Fruit fly (Drosophila melanogaster) S2 (cell line): ENCODE results near the gene natalisin.

ENCODE experiments used
- CG8478 ChIP-seq: fragments of >200 bp; optimal IDR thresholded peaks from 2 replicates; lab custom pipeline; 2018
- CTCF ChIP-seq, 2 experiments: fragments of >200 bp; optimal IDR thresholded peaks; 2 replicates each; lab custom pipeline; 2018

natalisin gene

dm6 chr3R:14390465-14390864 is 27.9 kb upstream of the natalisin start:
- no peak for TF ChIP-seq CTCF (optimal IDR thresholded peaks at IDR 0.05; lab: Kevin White, UChicago)
- TF ChIP-seq CG8478 (lab: Kevin White, UChicago): no peak

- TF ChIP-seq CTCF (optimal IDR thresholded peaks at IDR 0.05; lab: Kevin White, UChicago) (peak; percentile 93 to 99), CG8478 (lab: Kevin White, UChicago) (no peak)
Measured at dm6 chr3R:14391281-14391680, 27.1 kb upstream of the natalisin start.

DNA sequence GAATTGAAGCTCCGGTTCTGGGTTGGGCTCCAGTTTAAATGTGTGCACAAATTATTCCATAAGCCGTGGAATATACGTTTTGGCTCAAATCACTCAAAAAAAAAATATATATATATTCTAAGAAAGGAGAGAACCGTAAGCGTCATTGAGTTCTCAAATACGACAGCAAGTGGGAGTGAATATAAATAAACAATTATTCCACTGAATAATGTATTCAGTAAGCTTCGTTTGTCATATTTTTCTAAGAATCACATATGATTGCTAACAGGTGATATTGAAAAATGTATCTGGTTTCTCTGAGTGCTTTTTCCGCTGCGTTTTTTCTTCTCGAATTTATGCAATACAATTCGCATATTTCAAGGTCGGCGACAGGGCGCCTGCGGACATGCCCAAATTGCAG is 20.5 kb upstream of the natalisin start:
- TF ChIP-seq CG8478 (lab: Kevin White, UChicago) (no peak), CTCF (optimal IDR thresholded peaks at IDR 0.05; lab: Kevin White, UChicago) (no peak)

DNA sequence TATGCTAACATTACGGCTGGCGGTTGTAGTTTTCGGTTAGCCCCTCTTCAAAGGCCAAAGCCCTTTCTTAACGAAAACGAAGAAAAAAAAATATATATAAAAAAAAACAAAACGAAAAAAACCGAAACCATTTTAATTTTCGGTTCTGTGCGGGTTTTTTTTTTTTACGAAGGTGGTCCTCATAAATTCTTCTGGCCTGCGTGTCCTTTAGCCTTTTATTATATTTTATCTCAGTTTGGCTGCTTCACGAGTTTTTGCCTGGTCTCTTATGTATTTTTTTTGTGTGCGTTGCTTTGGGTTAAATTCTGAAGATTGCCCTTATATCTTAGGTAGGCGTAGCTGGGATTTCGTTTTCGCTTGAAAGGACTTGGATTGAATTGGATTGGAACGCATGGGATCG is 19.8 kb upstream of the natalisin start:
- no peak for TF ChIP-seq CG8478 (lab: Kevin White, UChicago)

DNA sequence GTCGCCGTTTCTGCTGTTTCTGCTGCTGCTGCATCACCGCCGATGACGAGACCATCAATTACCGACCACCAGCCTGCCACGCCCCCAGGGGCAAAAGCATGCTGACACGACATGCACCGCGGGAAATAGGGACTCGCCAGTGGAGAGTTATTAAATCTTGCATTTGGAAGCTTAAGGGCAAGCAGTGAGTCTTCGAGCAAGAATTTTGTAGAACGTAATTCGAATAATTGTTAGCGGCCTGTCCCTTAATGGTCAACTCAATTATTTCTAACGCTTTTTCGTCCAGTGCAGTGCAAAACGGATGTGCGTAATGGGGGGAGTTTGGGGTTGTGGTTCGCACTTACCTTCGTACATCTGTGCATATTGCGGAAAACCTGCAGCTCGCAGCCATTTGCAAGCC is 19.0 kb upstream of the natalisin start:
- no peak for TF ChIP-seq CTCF (optimal IDR thresholded peaks at IDR 0.05; lab: Kevin White, UChicago)
- TF ChIP-seq CG8478 (lab: Kevin White, UChicago): no peak

- TF ChIP-seq CG8478 (lab: Kevin White, UChicago) (no peak), CTCF (optimal IDR thresholded peaks at IDR 0.05; lab: Kevin White, UChicago) (no peak)
Measured at dm6 chr3R:14405312-14405711, 13.1 kb upstream of the natalisin start.

DNA sequence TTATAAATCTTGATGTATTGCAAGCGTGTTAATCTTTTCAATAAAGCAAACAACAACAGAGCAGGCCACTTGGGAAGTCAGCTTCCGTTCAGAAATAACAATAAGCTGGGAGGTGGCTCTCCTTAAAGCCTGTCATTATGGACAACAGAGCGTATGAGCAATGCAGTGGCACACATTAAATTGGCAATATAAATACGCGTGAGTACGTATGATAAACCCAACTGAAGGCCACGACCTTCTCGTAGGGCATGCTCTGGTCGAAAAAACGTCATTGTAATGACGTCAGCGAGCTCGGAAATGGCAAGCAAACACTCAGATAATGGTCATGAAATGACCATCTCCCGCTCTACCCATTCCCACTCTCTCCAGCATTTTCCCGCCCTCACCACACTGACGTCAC is 11.7 kb upstream of the natalisin start:
- no peak for TF ChIP-seq CTCF (optimal IDR thresholded peaks at IDR 0.05; lab: Kevin White, UChicago)

dm6 chr3R:14410396-14410795 is 8.0 kb upstream of the natalisin start:
- no peak for TF ChIP-seq CG8478 (lab: Kevin White, UChicago)
- TF ChIP-seq CTCF (optimal IDR thresholded peaks at IDR 0.05; lab: Kevin White, UChicago): no peak

DNA sequence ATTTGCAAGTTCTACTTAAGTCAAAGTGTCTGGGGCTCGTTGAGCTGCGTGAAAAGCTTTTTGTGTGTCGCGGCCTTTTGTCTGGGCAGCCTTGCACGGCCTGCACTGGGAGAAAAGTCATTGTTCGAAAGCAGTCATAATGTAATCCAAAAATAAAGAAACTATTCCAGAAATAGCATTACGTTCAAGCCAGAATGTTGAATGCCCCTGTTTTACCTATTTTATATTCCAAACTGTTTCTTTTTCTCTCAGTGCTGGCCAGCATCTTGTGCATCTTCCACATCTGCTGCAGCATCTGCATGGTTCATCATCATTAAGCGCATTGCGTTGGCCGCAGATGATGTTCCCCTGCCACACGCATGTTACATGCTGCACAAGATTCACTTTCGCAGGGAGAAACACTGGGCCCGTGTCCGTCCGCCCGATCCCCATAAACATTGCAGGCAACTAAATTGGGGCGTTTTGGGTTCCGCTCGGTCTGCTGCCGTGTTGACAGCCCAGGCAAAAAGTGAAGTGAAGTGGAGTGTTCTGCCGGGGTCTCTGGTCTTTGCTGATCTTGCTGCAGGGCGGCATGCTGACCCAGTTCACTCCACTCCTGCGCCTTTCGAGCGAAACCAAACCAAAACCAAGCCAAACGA is 4.9 kb upstream of the natalisin start:
- TF ChIP-seq CTCF (optimal IDR thresholded peaks at IDR 0.05; lab: Kevin White, UChicago): no peak
- TF ChIP-seq CG8478 (lab: Kevin White, UChicago): no peak

dm6 chr3R:14414318-14414717 is 4.1 kb upstream of the natalisin start:
- TF ChIP-seq CTCF (optimal IDR thresholded peaks at IDR 0.05; lab: Kevin White, UChicago) (no peak), CG8478 (lab: Kevin White, UChicago) (no peak)

- TF ChIP-seq CG8478 (lab: Kevin White, UChicago) (no peak), CTCF (optimal IDR thresholded peaks at IDR 0.05; lab: Kevin White, UChicago) (no peak)
Measured at dm6 chr3R:14414900-14415299, 3.5 kb upstream of the natalisin start.

DNA sequence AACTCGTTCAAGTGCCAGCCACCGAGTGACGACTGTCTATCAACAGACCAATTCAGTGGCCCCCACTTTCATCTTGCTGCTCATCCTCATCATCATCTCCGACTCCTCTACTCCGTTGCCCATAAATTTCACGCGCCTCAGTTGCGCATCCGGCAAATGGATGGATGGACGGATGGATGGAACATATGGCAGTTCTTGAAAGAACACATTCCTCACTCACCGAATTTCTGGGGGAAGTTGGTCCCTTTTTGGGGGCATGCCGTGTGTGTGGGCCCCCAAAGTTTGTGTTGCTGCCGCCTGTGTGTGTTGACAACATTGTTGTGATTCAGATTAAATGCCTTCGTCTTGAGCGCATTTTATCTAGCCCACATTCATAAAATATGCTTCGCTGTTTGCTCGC is 2.7 kb upstream of the natalisin start:
- TF ChIP-seq CG8478 (lab: Kevin White, UChicago) (no peak), CTCF (optimal IDR thresholded peaks at IDR 0.05; lab: Kevin White, UChicago) (no peak)

DNA sequence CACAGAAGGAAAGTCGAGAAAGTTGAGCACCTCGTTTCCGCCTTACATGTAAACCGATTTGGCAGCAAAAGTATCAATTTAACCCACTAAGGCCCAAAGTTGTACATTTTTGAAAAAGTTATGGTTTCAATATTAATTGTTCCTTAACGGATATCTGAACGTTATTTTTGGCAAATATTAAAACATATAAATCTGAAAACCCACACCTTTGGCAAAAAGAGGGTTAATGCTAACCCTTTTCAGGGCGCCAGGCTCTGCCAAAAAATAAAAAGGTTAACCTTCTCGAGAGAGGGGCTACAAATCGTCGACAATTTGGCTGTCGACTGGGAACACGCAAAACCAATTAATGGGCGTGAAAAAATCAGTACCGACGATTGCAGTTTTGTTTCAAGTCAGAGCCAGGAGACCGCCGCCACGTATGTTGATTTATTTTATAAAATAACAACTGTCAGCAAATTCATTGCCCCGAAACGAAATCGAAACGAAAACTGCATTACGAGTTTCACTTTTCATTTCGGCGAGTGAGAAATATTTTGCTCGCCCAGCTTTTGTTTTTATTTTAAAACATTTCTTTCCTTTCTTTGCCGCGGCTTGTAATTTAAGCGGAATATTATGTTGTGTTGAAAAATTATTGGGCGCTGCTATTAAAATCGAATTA is 1.1 kb downstream of the natalisin start:
- TF ChIP-seq CG8478 (lab: Kevin White, UChicago) (no peak), CTCF (optimal IDR thresholded peaks at IDR 0.05; lab: Kevin White, UChicago) (no peak)

dm6 chr3R:14421818-14422217 is 3.4 kb downstream of the natalisin start:
- TF ChIP-seq CTCF (optimal IDR thresholded peaks at IDR 0.05; lab: Kevin White, UChicago) (no peak), CG8478 (lab: Kevin White, UChicago) (no peak)

DNA sequence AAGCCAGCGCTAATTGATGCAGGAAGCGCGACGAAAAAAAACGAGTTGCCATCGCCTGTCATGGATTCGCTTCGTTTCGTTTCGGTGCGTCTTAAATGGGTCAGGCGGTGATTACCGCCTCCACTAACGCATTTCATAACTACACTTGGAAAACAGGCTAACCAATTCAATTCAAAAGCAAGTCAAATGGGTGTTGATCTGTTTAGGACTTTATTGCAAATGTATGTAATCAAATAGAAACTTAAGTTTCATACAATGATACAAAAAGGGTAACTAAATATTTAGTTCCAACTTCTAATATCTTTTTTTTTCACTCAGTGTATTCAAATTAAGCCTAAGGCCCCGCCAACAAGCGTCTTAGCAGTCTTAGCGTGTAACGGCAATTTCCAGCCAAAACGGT is 6.4 kb downstream of the natalisin start:
- TF ChIP-seq CTCF (optimal IDR thresholded peaks at IDR 0.05; lab: Kevin White, UChicago) (no peak), CG8478 (lab: Kevin White, UChicago) (no peak)

dm6 chr3R:14425483-14425882 is 7.1 kb downstream of the natalisin start:
- no peak for TF ChIP-seq CG8478 (lab: Kevin White, UChicago)
- no peak for TF ChIP-seq CTCF (optimal IDR thresholded peaks at IDR 0.05; lab: Kevin White, UChicago)
